Fruit fly (Drosophila melanogaster): ENCODE data around the gene CG11679.

dm6 chrX:15737110-15737509 is 1.6 kb downstream of the CG11679 start, which contains the start of gene Arp6:
- TF ChIP-seq CTCF (optimal IDR thresholded peaks at IDR 0.05), result no peak
- no peak for TF ChIP-seq CG8478 (optimal IDR thresholded peaks at IDR 0.05)

Measured in S2 (cell line).